Worm (Caenorhabditis elegans) whole organism, L4/young adult: ENCODE results near the gene ZK550.6.

Experiments used
- dao-5 ChIP-seq: sonication (generic microtip); optimal IDR thresholded peaks from 2 replicates; lab custom pipeline; 2016; ENCODE audit warnings: missing genotype, missing genetic modification characterization, moderate library complexity, missing compliant biosample characterization
- him-1 ChIP-seq: sonication (generic microtip); optimal IDR thresholded peaks from 2 replicates; lab custom pipeline; 2016; ENCODE audit warnings: missing genotype, missing genetic modification reagents, missing genetic modification characterization, missing compliant biosample characterization

- no peak for TF ChIP-seq dao-5 (tag; lab: Kevin White, UChicago)
- no peak for TF ChIP-seq him-1 (tag; lab: Kevin White, UChicago)
These were observed at the start of gene ZK550.6 for ce11 chrIV:17262385-17262784.
